Worm (Caenorhabditis elegans) whole organism, mixed stage, embryonic: ENCODE data around the gene gpx-2.

Experiments used
- elt-1 ChIP-seq: sonication (generic microtip); optimal IDR thresholded peaks from 2 replicates; lab custom pipeline; 2017; ENCODE audit warnings: missing genetic modification characterization, mild to moderate bottlenecking, missing compliant biosample characterization, antibody characterized with exemption, moderate library complexity, borderline replicate concordance; ENCODE audit not compliant: insufficient read depth
- lin-13 ChIP-seq: fragments of 150-350 bp; optimal IDR thresholded peaks from 2 replicates; lab custom pipeline; 2014; ENCODE audit warnings: missing biosample characterization, missing genetic modification characterization
- nhr-12 ChIP-seq: fragments of 150-350 bp; optimal IDR thresholded peaks from 2 replicates; lab custom pipeline; 2014; ENCODE audit warnings: missing biosample characterization, missing genetic modification characterization
- nhr-237 ChIP-seq: fragments of 150-350 bp; optimal IDR thresholded peaks from 2 replicates; lab custom pipeline; 2014; ENCODE audit warnings: missing biosample characterization, missing genetic modification characterization
- snpc-4 ChIP-seq: fragments of 150-350 bp; optimal IDR thresholded peaks from 2 replicates; lab custom pipeline; 2014; ENCODE audit warnings: missing biosample characterization, missing genetic modification characterization
- unc-62 ChIP-seq: fragments of 150-350 bp; optimal IDR thresholded peaks from 2 replicates; lab custom pipeline; 2014; ENCODE audit warnings: missing biosample characterization, missing genetic modification reagents, missing genetic modification characterization

DNA sequence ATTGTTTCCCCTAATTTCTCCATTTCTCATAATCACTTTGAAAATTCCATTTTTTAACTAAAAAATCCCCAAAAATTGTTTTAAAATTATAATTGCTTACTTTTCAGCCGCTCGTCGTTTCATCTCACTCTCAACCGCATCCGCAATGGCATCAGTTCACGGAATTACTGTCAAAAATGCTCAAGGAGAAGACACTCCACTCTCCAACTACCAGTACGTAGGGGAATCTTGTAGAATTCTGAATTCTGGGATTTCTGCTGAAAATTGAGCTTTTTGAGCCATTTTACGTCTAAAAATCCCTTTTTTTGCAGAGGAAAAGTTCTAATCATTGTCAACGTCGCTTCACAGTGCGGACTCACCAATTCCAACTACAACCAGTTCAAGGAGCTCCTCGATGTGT lies 964 bp downstream of the gpx-2 start:
- TF ChIP-seq unc-62, result no peak
- no peak for TF ChIP-seq nhr-237 (tag; lab: Kevin White, UChicago)
- TF ChIP-seq lin-13, result no peak
- TF ChIP-seq nhr-12 (tag; lab: Kevin White, UChicago), result no peak
- no peak for TF ChIP-seq snpc-4 (tag; lab: Kevin White, UChicago)
- TF ChIP-seq elt-1 (tag; lab: Kevin White, UChicago), result no peak
